Fruit fly (Drosophila melanogaster) whole organism, pupa: Measurements from ENCODE around the gene CG14440.
A peak's percentile ranks its signal among the peaks of the same experiment; 100 is the strongest.

ENCODE experiments used
- CG10348 ChIP-seq: fragments of 200-800 bp; sonication (Bioruptor generic); IDR thresholded peaks from 2 replicates; pipeline ENCODE4 v1.3.6; 2022; ENCODE audit warnings: missing biosample characterization, missing genetic modification characterization
- CG12605 ChIP-seq: fragments of 200-800 bp; sonication (Bioruptor generic); IDR thresholded peaks from 2 replicates; pipeline ENCODE4 v1.3.6; 2022; ENCODE audit warnings: missing biosample characterization, missing genetic modification characterization
- CG13204 ChIP-seq: fragments of 200-800 bp; sonication (Bioruptor generic); optimal IDR thresholded peaks from 2 replicates; lab custom pipeline; 2018; ENCODE audit warnings: missing biosample characterization, mild to moderate bottlenecking, missing genetic modification characterization, moderate library complexity
- CG14655 ChIP-seq: fragments of 200-800 bp; sonication (Bioruptor generic); optimal IDR thresholded peaks from 3 replicates; lab custom pipeline; 2017; ENCODE audit warnings: mild to moderate bottlenecking, missing biosample characterization, missing genetic modification reagents, missing genetic modification characterization
- CG15710 ChIP-seq: fragments of 200-800 bp; sonication (Bioruptor generic); optimal IDR thresholded peaks from 2 replicates; lab custom pipeline; 2018; ENCODE audit warnings: missing biosample characterization, mild to moderate bottlenecking, missing genetic modification characterization, moderate library complexity
- CG17806 ChIP-seq: fragments of 200-800 bp; sonication (Bioruptor generic); optimal IDR thresholded peaks from 2 replicates; lab custom pipeline; 2018; ENCODE audit warnings: missing biosample characterization, mild to moderate bottlenecking, missing genetic modification characterization, moderate library complexity
- CG32121 ChIP-seq: fragments of 200-800 bp; sonication (Bioruptor generic); IDR thresholded peaks from 2 replicates; pipeline ENCODE4 v1.3.6; 2022; ENCODE audit warnings: missing biosample characterization, missing genetic modification characterization
- CG34367 ChIP-seq: fragments of 200-800 bp; sonication (Bioruptor generic); optimal IDR thresholded peaks from 2 replicates; lab custom pipeline; 2018; ENCODE audit warnings: missing biosample characterization, mild to moderate bottlenecking, missing genetic modification characterization
- CG4496 ChIP-seq: fragments of 200-800 bp; sonication (Bioruptor generic); IDR thresholded peaks from 3 replicates; pipeline ENCODE4 v1.3.6; 2022; ENCODE audit warnings: missing biosample characterization, missing genetic modification characterization
- CG8159 ChIP-seq: fragments of 200-800 bp; sonication (Bioruptor generic); optimal IDR thresholded peaks from 3 replicates; lab custom pipeline; 2018; ENCODE audit warnings: missing biosample characterization, mild to moderate bottlenecking, missing genetic modification characterization, moderate library complexity
- CG8301 ChIP-seq: fragments of 200-800 bp; sonication (Bioruptor generic); optimal IDR thresholded peaks from 2 replicates; lab custom pipeline; 2018; ENCODE audit warnings: missing biosample characterization, mild to moderate bottlenecking, missing genetic modification characterization
- CG9948 ChIP-seq: fragments of 200-800 bp; sonication (Bioruptor generic); optimal IDR thresholded peaks from 2 replicates; lab custom pipeline; 2018; ENCODE audit warnings: missing biosample characterization, mild to moderate bottlenecking, missing genetic modification characterization, moderate library complexity
- D1 ChIP-seq: fragments of 200-800 bp; sonication (Bioruptor generic); optimal IDR thresholded peaks from 2 replicates; lab custom pipeline; 2018; ENCODE audit warnings: missing biosample characterization, mild to moderate bottlenecking, missing genetic modification characterization, moderate library complexity
- EcR ChIP-seq: fragments of 200-800 bp; sonication (Bioruptor generic); optimal IDR thresholded peaks from 3 replicates; lab custom pipeline; 2019; ENCODE audit warnings: missing biosample characterization, missing genetic modification characterization, mild to moderate bottlenecking, moderate library complexity, missing genetic modification reagents
- Ets98B ChIP-seq: fragments of 200-800 bp; sonication (Bioruptor generic); IDR thresholded peaks from 2 replicates; pipeline ENCODE4 v1.3.6; 2022; ENCODE audit warnings: missing biosample characterization, missing genetic modification characterization
- Pif1A ChIP-seq: fragments of 200-800 bp; sonication (Bioruptor generic); optimal IDR thresholded peaks from 3 replicates; lab custom pipeline; 2016; ENCODE audit warnings: missing biosample characterization, missing genetic modification characterization
- Pif1B ChIP-seq: fragments of 200-800 bp; sonication (Bioruptor generic); optimal IDR thresholded peaks from 3 replicates; lab custom pipeline; 2016; ENCODE audit warnings: missing biosample characterization, missing genetic modification characterization
- Snoo ChIP-seq: fragments of 200-800 bp; sonication (Bioruptor generic); optimal IDR thresholded peaks from 3 replicates; lab custom pipeline; 2017; ENCODE audit warnings: missing biosample characterization, mild to moderate bottlenecking, missing genetic modification characterization, inconsistent platforms
- fd96Ca ChIP-seq: fragments of 200-800 bp; sonication (Bioruptor generic); IDR thresholded peaks from 3 replicates; pipeline ENCODE4 v1.3.6; 2022; ENCODE audit warnings: missing biosample characterization, missing genetic modification characterization
- gl ChIP-seq: fragments of 200-800 bp; sonication (Bioruptor generic); optimal IDR thresholded peaks from 2 replicates; lab custom pipeline; 2018; ENCODE audit warnings: missing biosample characterization, mild to moderate bottlenecking, missing genetic modification characterization
- rn ChIP-seq: fragments of 200-800 bp; sonication (Bioruptor generic); IDR thresholded peaks from 2 replicates; pipeline ENCODE4 v1.3.6; 2022; ENCODE audit warnings: missing biosample characterization, missing genetic modification characterization

CG14440 gene

dm6 chrX:6743192-6743591, 44.8 kb upstream of the CG14440 start:
- TF ChIP-seq CG12605 (no peak), CG9948 (tag; lab: Kevin White, UChicago) (no peak), CG4496 (no peak), fd96Ca (no peak), CG17806 (tag; lab: Kevin White, UChicago) (peak; percentile 15), CG8159 (tag; lab: Kevin White, UChicago) (no peak), Ets98B (GFP tag; lab: Robert Waterston, UW) (0 out of 2 replicates have a peak, but pooled peaks have one; percentile 9), Pif1A (GFP tag; lab: Kevin White, UChicago) (peak; percentile 0), CG14655 (no peak), CG15710 (tag; lab: Kevin White, UChicago) (peak; percentile 13), CG13204 (GFP tag; lab: Kevin White, UChicago) (no peak), CG32121 (peak; percentile 42; the same call in 1 of the 2 replicates), rn (GFP tag; lab: Robert Waterston, UW) (no peak)

- peak; percentile 16 for TF ChIP-seq CG15710 (tag; lab: Kevin White, UChicago)
- TF ChIP-seq Pif1B (GFP tag; lab: Kevin White, UChicago): no peak
- TF ChIP-seq CG13204 (GFP tag; lab: Kevin White, UChicago): no peak
- no peak for TF ChIP-seq D1
- no peak for TF ChIP-seq EcR (GFP tag; lab: Kevin White, UChicago)
- TF ChIP-seq Ets98B (GFP tag; lab: Robert Waterston, UW): peak; percentile 74
- peak; percentile 1 for TF ChIP-seq CG8159 (tag; lab: Kevin White, UChicago)
- TF ChIP-seq CG10348 (GFP tag; lab: Robert Waterston, UW): no peak
- peak; percentile 56; the same call in 1 of the 2 replicates for TF ChIP-seq CG32121
- no peak for TF ChIP-seq CG34367 (tag; lab: Kevin White, UChicago)
- TF ChIP-seq Pif1A (GFP tag; lab: Kevin White, UChicago): peak; percentile 58
- 0 out of 3 replicates have a peak, but pooled peaks have one; percentile 44 for TF ChIP-seq fd96Ca
- TF ChIP-seq rn (GFP tag; lab: Robert Waterston, UW): 0 out of 2 replicates have a peak, but pooled peaks have one; percentile 22
- peak; percentile 21 for TF ChIP-seq CG8301 (tag; lab: Kevin White, UChicago)
- TF ChIP-seq Snoo (tag; lab: Kevin White, UChicago): peak; percentile 42
- peak; percentile 33 for TF ChIP-seq CG14655
- TF ChIP-seq CG9948 (tag; lab: Kevin White, UChicago): no peak
- TF ChIP-seq CG4496: peak; percentile 79
- TF ChIP-seq gl (tag; lab: Kevin White, UChicago): no peak
- peak; percentile 58; the same call in 1 of the 2 replicates for TF ChIP-seq CG12605
- peak; percentile 37 for TF ChIP-seq CG17806 (tag; lab: Kevin White, UChicago)
Measured at dm6 chrX:6741184-6741586, 42.8 kb upstream of the CG14440 start.

DNA sequence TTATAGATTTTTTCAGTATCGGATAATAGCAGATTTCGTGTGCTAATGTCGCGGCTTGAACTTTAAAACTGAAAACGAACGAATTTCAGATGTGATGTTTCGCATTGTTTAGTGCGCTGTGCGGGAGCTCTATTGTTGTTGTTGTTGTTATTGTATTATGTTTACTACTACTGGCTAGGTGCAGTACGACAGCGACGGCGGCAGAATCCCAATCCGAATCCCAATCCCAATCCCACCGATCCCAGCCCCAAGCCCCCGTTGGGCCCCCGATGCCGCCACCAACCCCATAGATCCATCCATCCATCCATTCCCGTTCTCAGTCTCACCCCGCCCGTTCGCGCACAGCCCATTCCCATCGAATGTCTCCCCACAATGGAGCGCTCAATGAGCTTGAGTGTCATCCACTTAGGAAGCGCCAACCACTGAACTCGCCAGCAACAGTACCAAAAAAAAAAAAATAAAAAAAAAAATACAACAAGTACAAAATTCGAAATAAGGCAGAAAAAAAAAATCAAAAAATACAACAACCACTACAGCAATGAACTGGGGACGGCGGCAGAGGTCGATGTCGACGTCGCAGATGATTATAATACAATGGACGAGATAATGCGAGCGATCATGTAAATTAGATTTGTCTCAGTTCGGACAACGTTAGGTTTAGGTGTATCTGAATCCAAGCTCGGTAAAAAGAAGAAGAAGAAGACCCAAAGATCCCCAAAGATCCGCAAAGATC, 41.7 kb upstream of the CG14440 start, which contains the start of gene CG3168:
CG3168 (minus strand) TSS at position 51 of the 733 bp plus-strand sequence.
- TF ChIP-seq CG15710 (tag; lab: Kevin White, UChicago) (no peak), fd96Ca (no peak), Ets98B (GFP tag; lab: Robert Waterston, UW) (no peak), CG34367 (tag; lab: Kevin White, UChicago) (no peak), CG10348 (GFP tag; lab: Robert Waterston, UW) (no peak)

DNA sequence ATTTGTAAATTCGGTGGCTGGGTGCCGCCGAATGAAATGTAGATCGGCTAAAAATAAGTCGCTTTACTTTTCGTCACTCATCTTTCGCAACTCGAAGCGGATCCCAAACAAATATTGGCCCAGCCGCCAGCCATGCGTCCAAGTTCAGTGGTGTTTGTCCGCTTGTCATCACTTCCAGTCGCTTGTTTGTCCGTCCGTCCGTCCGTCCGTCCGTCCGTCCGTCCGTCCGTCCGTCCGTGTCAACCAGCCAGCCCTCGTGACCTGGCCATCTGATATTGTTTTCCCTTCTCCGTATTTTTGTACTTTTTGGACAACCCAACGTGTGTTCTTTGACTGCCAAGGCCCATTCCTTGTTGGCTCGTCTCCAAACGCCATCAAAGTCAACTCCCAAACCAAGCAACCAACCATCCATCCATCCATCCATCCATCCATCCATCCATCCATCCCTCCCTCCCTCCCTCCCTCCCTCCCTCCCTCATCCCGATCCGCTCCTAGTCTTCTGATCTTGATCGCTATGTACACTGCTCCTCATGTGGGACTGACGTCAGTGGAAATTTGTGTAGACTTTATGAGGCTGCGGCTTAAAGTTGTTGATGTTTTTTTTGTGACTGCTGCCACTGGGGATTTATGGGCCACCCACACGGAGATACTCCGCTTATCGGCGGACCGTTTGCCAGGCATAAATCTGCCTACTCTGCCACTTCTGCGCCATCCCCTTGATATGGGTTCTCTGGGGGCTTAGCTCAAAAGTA, 35.1 kb upstream of the CG14440 start:
- TF ChIP-seq CG32121 (no peak), CG4496 (0 out of 3 replicates have a peak, but pooled peaks have one; percentile 27)

DNA sequence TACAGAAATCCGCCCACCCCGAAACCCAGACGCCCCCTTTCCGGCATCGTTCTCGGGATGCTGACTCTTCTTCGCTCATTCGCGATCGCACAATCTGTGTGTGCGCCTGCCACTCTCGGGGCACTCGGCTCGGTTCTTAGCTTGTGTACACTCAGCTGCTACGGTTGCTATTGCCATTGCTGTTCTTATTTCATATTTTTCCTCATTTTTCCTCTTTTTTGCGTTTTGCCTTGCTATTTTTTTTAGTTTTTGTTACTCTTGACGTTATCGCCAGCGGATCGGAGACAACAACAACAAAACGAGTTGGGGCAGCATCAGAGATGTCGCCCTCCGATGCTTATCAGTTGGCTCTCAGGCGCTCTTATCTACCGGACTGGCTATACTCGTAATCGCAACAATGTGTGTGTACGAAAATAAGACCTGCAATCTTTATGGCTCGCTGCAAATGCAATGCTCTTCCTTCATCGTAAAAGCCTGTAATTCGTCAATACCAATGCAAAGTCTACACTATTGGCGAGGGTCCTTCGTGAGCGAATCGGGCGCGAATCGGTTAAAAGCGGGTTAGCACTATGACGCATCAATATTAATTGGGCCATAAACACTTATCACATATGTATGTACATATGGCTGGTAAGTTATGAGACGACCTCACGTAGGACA, 32.4 kb upstream of the CG14440 start:
- peak; percentile 57 for TF ChIP-seq CG8159 (tag; lab: Kevin White, UChicago)
- TF ChIP-seq Snoo (tag; lab: Kevin White, UChicago): no peak
- TF ChIP-seq CG9948 (tag; lab: Kevin White, UChicago): peak; percentile 25
- TF ChIP-seq fd96Ca: peak; percentile 87
- TF ChIP-seq Pif1B (GFP tag; lab: Kevin White, UChicago): peak; percentile 42
- TF ChIP-seq CG8301 (tag; lab: Kevin White, UChicago): peak; percentile 63
- peak; percentile 52 for TF ChIP-seq CG17806 (tag; lab: Kevin White, UChicago)
- TF ChIP-seq EcR (GFP tag; lab: Kevin White, UChicago): no peak
- TF ChIP-seq CG12605: peak; percentile 91
- peak; percentile 58; the same call in 1 of the 2 replicates for TF ChIP-seq CG32121
- TF ChIP-seq Pif1A (GFP tag; lab: Kevin White, UChicago): peak; percentile 26
- TF ChIP-seq CG15710 (tag; lab: Kevin White, UChicago): peak; percentile 47
- TF ChIP-seq Ets98B (GFP tag; lab: Robert Waterston, UW): peak; percentile 81
- TF ChIP-seq gl (tag; lab: Kevin White, UChicago): peak; percentile 78
- peak; percentile 51; the same call in 1 of the 2 replicates for TF ChIP-seq rn (GFP tag; lab: Robert Waterston, UW)
- TF ChIP-seq CG14655: peak; percentile 74
- no peak for TF ChIP-seq D1
- no peak for TF ChIP-seq CG10348 (GFP tag; lab: Robert Waterston, UW)
- peak; percentile 70 for TF ChIP-seq CG13204 (GFP tag; lab: Kevin White, UChicago)
- TF ChIP-seq CG4496: peak; percentile 88
- peak; percentile 42 for TF ChIP-seq CG34367 (tag; lab: Kevin White, UChicago)
